Worm (Caenorhabditis elegans) whole organism, young adult: Measurements from ENCODE around the gene cest-4.

Experiments used
- B0261.1 ChIP-seq: sonication (generic microtip); optimal IDR thresholded peaks from 2 replicates; lab custom pipeline; 2016; ENCODE audit warnings: mild to moderate bottlenecking, missing genetic modification characterization, moderate library complexity, missing compliant biosample characterization
- K12H6.12 ChIP-seq: fragments of 200-800 bp; sonication (Bioruptor generic); optimal IDR thresholded peaks from 2 replicates; lab custom pipeline; 2018; ENCODE audit warnings: mild to moderate bottlenecking, missing genetic modification characterization, missing compliant biosample characterization
- T26A5.8 ChIP-seq: sonication (generic microtip); optimal IDR thresholded peaks from 2 replicates; lab custom pipeline; 2016; ENCODE audit warnings: missing genetic modification characterization, missing compliant biosample characterization
- Y67H2A.10 ChIP-seq: fragments of 200-800 bp; sonication (Bioruptor generic); conservative IDR thresholded peaks from 2 replicates; pipeline ENCODE4 v1.3.6; 2022; ENCODE audit warnings: missing genetic modification reagents, missing genetic modification characterization, missing compliant biosample characterization
- Y79H2A.3 ChIP-seq: fragments of 200-800 bp; sonication (Bioruptor generic); conservative IDR thresholded peaks from 2 replicates; pipeline ENCODE4 v1.3.6; 2022; ENCODE audit warnings: missing genetic modification reagents, missing genetic modification characterization, missing compliant biosample characterization
- Y95B8A.8 ChIP-seq: fragments of 200-800 bp; sonication (Bioruptor generic); IDR thresholded peaks from 2 replicates; pipeline ENCODE4 v1.3.6; 2022; ENCODE audit warnings: missing genetic modification reagents, missing genetic modification characterization, missing compliant biosample characterization
- athp-1 ChIP-seq: sonication (generic microtip); optimal IDR thresholded peaks from 2 replicates; lab custom pipeline; 2017; ENCODE audit warnings: mild to moderate bottlenecking, missing genetic modification characterization, missing compliant biosample characterization
- ccch-3 ChIP-seq: fragments of 200-800 bp; sonication (Bioruptor generic); optimal IDR thresholded peaks from 2 replicates; lab custom pipeline; 2018; ENCODE audit warnings: mild to moderate bottlenecking, missing genetic modification characterization, missing compliant biosample characterization
- cebp-1 ChIP-seq, 2 experiments: fragments of 200-800 bp in 1 of 2; sonication (Bioruptor generic) in 1 of 2; sonication (generic microtip) in 1 of 2; IDR thresholded peaks in 1 of 2; optimal IDR thresholded peaks in 1 of 2; 2 replicates each; pipeline versions ENCODE4 v1.3.6 to Lab custom; 2017 to 2022; ENCODE audit warnings: missing compliant biosample characterization in 2 of 2, missing genetic modification characterization in 2 of 2, mild to moderate bottlenecking in 1 of 2, missing genetic modification reagents in 1 of 2, moderate library complexity in 1 of 2
- ceh-100 ChIP-seq: fragments of 200-800 bp; sonication (Bioruptor generic); IDR thresholded peaks from 2 replicates; pipeline ENCODE4 v1.3.6; 2022; ENCODE audit warnings: missing genetic modification reagents, missing genetic modification characterization, missing compliant biosample characterization
- ceh-40 ChIP-seq: fragments of 200-800 bp; sonication (Bioruptor generic); IDR thresholded peaks from 2 replicates; pipeline ENCODE4 v1.3.6; 2022; ENCODE audit warnings: missing genetic modification characterization, missing compliant biosample characterization
- ceh-58 ChIP-seq: fragments of 200-800 bp; sonication (Bioruptor generic); IDR thresholded peaks from 2 replicates; pipeline ENCODE4 v1.3.6; 2022; ENCODE audit warnings: missing genetic modification characterization, missing compliant biosample characterization
- ceh-79 ChIP-seq: sonication (generic microtip); optimal IDR thresholded peaks from 2 replicates; lab custom pipeline; 2017; ENCODE audit warnings: mild to moderate bottlenecking, missing genetic modification characterization, missing compliant biosample characterization
- die-1 ChIP-seq: sonication (generic microtip); optimal IDR thresholded peaks from 2 replicates; lab custom pipeline; 2016; ENCODE audit warnings: missing genotype, mild to moderate bottlenecking, missing genetic modification characterization, missing compliant biosample characterization
- dpl-1 ChIP-seq: fragments of 150-350 bp; optimal IDR thresholded peaks from 2 replicates; lab custom pipeline; 2014; ENCODE audit warnings: missing biosample characterization, missing genetic modification reagents, missing genetic modification characterization
- egl-44 ChIP-seq: fragments of 200-800 bp; sonication (Bioruptor generic); IDR thresholded peaks from 2 replicates; pipeline ENCODE4 v1.3.6; 2022; ENCODE audit warnings: missing genetic modification reagents, missing genetic modification characterization, missing compliant biosample characterization
- fkh-3 ChIP-seq: sonication (generic microtip); optimal IDR thresholded peaks from 2 replicates; lab custom pipeline; 2016; ENCODE audit warnings: mild to moderate bottlenecking, missing genetic modification characterization, missing compliant biosample characterization
- him-1 ChIP-seq: sonication (generic microtip); optimal IDR thresholded peaks from 2 replicates; lab custom pipeline; 2016; ENCODE audit warnings: missing genotype, missing genetic modification reagents, missing genetic modification characterization, missing compliant biosample characterization
- hlh-12 ChIP-seq: sonication (generic microtip); optimal IDR thresholded peaks from 2 replicates; lab custom pipeline; 2016; ENCODE audit warnings: missing genetic modification characterization, missing compliant biosample characterization
- hmg-1.2 ChIP-seq: fragments of 200-800 bp; sonication (Bioruptor generic); IDR thresholded peaks from 2 replicates; pipeline ENCODE4 v1.3.6; 2022; ENCODE audit warnings: missing genetic modification reagents, missing genetic modification characterization, missing compliant biosample characterization
- hmg-20 ChIP-seq: fragments of 200-800 bp; sonication (Bioruptor generic); IDR thresholded peaks from 2 replicates; pipeline ENCODE4 v1.3.6; 2022; ENCODE audit warnings: missing genetic modification reagents, missing genetic modification characterization, missing compliant biosample characterization
- hsf-1 ChIP-seq: fragments of 200-800 bp; sonication (Bioruptor generic); IDR thresholded peaks from 2 replicates; pipeline ENCODE4 v1.3.6; 2022; ENCODE audit warnings: missing genetic modification reagents, missing genetic modification characterization, missing compliant biosample characterization
- let-607 ChIP-seq, 2 experiments: fragments of 200-800 bp in 1 of 2; sonication (Bioruptor generic) in 1 of 2; sonication (generic microtip) in 1 of 2; optimal IDR thresholded peaks; 2 replicates each; lab custom pipeline; 2016 to 2018; ENCODE audit warnings: mild to moderate bottlenecking in 2 of 2, missing compliant biosample characterization in 2 of 2, missing genetic modification characterization in 2 of 2, moderate library complexity in 2 of 2, missing genotype in 1 of 2
- lin-35 ChIP-seq, 3 experiments: fragments of 150-350 bp in 2 of 3; sonication (generic microtip) in 1 of 3; optimal IDR thresholded peaks; 2 replicates each; lab custom pipeline; 2014 to 2018; ENCODE audit warnings: missing biosample characterization in 3 of 3, missing genetic modification characterization in 3 of 3, missing genetic modification reagents in 3 of 3
- lin-40 ChIP-seq: sonication (generic microtip); optimal IDR thresholded peaks from 2 replicates; lab custom pipeline; 2016; ENCODE audit warnings: missing genetic modification characterization, mild to moderate bottlenecking, missing compliant biosample characterization, missing genotype, missing genetic modification reagents
- lir-1 ChIP-seq: fragments of 200-800 bp; sonication (Bioruptor generic); conservative IDR thresholded peaks from 2 replicates; pipeline ENCODE4 v1.3.6; 2022; ENCODE audit warnings: missing genetic modification reagents, missing genetic modification characterization, missing compliant biosample characterization
- mcd-1 ChIP-seq: fragments of 200-800 bp; sonication (Bioruptor generic); IDR thresholded peaks from 2 replicates; pipeline ENCODE4 v1.3.6; 2022; ENCODE audit warnings: missing genetic modification reagents, missing genetic modification characterization, missing compliant biosample characterization
- mel-28 ChIP-seq: sonication (generic microtip); optimal IDR thresholded peaks from 2 replicates; lab custom pipeline; 2016; ENCODE audit warnings: borderline replicate concordance, mild to moderate bottlenecking, missing genetic modification characterization, missing compliant biosample characterization
- mes-4 ChIP-seq: sonication (generic microtip); optimal IDR thresholded peaks from 2 replicates; lab custom pipeline; 2016; ENCODE audit warnings: missing genotype, missing genetic modification characterization, missing compliant biosample characterization
- nfya-1 ChIP-seq: sonication (generic microtip); optimal IDR thresholded peaks from 2 replicates; lab custom pipeline; 2017; ENCODE audit warnings: antibody characterized with exemption, missing compliant biosample characterization, missing genetic modification characterization, borderline replicate concordance; ENCODE audit not compliant: insufficient read depth
- nfya-2 ChIP-seq: fragments of 200-800 bp; sonication (Bioruptor generic); IDR thresholded peaks from 2 replicates; pipeline ENCODE4 v1.3.6; 2022; ENCODE audit warnings: missing genetic modification reagents, missing genetic modification characterization, missing compliant biosample characterization
- nfyb-1 ChIP-seq: fragments of 200-800 bp; sonication (Bioruptor generic); IDR thresholded peaks from 2 replicates; pipeline ENCODE4 v1.3.6; 2022; ENCODE audit warnings: missing genetic modification reagents, missing genetic modification characterization, missing compliant biosample characterization
- nhr-179 ChIP-seq: sonication (generic microtip); optimal IDR thresholded peaks from 2 replicates; lab custom pipeline; 2016; ENCODE audit warnings: mild to moderate bottlenecking, missing genetic modification characterization, missing compliant biosample characterization
- nhr-27 ChIP-seq: fragments of 200-800 bp; sonication (Bioruptor generic); optimal IDR thresholded peaks from 2 replicates; lab custom pipeline; 2018; ENCODE audit warnings: mild to moderate bottlenecking, missing genetic modification characterization, moderate library complexity, missing compliant biosample characterization
- nhr-90 ChIP-seq: sonication (generic microtip); optimal IDR thresholded peaks from 2 replicates; lab custom pipeline; 2016; ENCODE audit warnings: missing genotype, mild to moderate bottlenecking, missing genetic modification characterization, missing compliant biosample characterization
- rcor-1 ChIP-seq: fragments of 200-800 bp; sonication (Bioruptor generic); IDR thresholded peaks from 2 replicates; pipeline ENCODE4 v1.3.6; 2022; ENCODE audit warnings: missing genetic modification reagents, missing genetic modification characterization, missing compliant biosample characterization
- rec-8 ChIP-seq, 2 experiments: sonication (generic microtip); optimal IDR thresholded peaks; 2 replicates each; lab custom pipeline; 2016; ENCODE audit warnings: mild to moderate bottlenecking in 2 of 2, missing genetic modification characterization in 2 of 2, missing genetic modification reagents in 2 of 2, missing genotype in 2 of 2, missing biosample characterization in 1 of 2, missing compliant biosample characterization in 1 of 2, moderate library complexity in 1 of 2
- repo-1 ChIP-seq: sonication (generic microtip); optimal IDR thresholded peaks from 2 replicates; lab custom pipeline; 2017; ENCODE audit warnings: mild to moderate bottlenecking, missing genetic modification characterization, missing compliant biosample characterization
- sdz-38 ChIP-seq: sonication (generic microtip); optimal IDR thresholded peaks from 2 replicates; lab custom pipeline; 2016; ENCODE audit warnings: missing genotype, missing genetic modification characterization, missing compliant biosample characterization
- snpc-3.4 ChIP-seq: sonication (generic microtip); optimal IDR thresholded peaks from 2 replicates; lab custom pipeline; 2017; ENCODE audit warnings: missing genetic modification characterization, mild to moderate bottlenecking, missing compliant biosample characterization, antibody characterized with exemption, moderate library complexity, missing genotype, missing genetic modification reagents
- somi-1 ChIP-seq: fragments of 200-800 bp; sonication (Bioruptor generic); optimal IDR thresholded peaks from 2 replicates; lab custom pipeline; 2018; ENCODE audit warnings: mild to moderate bottlenecking, missing genetic modification characterization, missing compliant biosample characterization
- tbp1 ChIP-seq: fragments of 200-800 bp; sonication (Bioruptor generic); optimal IDR thresholded peaks from 2 replicates; lab custom pipeline; 2018; ENCODE audit warnings: mild to moderate bottlenecking, missing genetic modification characterization, missing compliant biosample characterization
- unc-130 ChIP-seq: sonication (generic microtip); optimal IDR thresholded peaks from 2 replicates; lab custom pipeline; 2016; ENCODE audit warnings: missing genetic modification reagents, missing genetic modification characterization, missing compliant biosample characterization
- ztf-28 ChIP-seq: fragments of 200-800 bp; sonication (Bioruptor generic); IDR thresholded peaks from 2 replicates; pipeline ENCODE4 v1.3.6; 2022; ENCODE audit warnings: missing genetic modification reagents, missing genetic modification characterization, missing compliant biosample characterization
- ztf-3 ChIP-seq: fragments of 200-800 bp; sonication (Bioruptor generic); optimal IDR thresholded peaks from 2 replicates; lab custom pipeline; 2018; ENCODE audit warnings: mild to moderate bottlenecking, missing genetic modification characterization, missing compliant biosample characterization

The cest-4 gene

ce11 chrIV:6756374-6756773, 45.8 kb downstream of the cest-4 start (continued):
- TF ChIP-seq B0261.1 (tag; lab: Kevin White, UChicago): peak; percentile 11
- TF ChIP-seq T26A5.8 (tag; lab: Kevin White, UChicago): no peak
- peak; percentile 89 for TF ChIP-seq mcd-1 (GFP tag; lab: Robert Waterston, UW)
- TF ChIP-seq Y67H2A.10: peak; percentile 80
- no peak for TF ChIP-seq sdz-38 (tag; lab: Kevin White, UChicago)
- TF ChIP-seq fkh-3 (tag; lab: Kevin White, UChicago): no peak
- peak; percentile 81 for TF ChIP-seq lin-40 (tag; lab: Kevin White, UChicago)
- TF ChIP-seq dpl-1 (GFP tag; lab: Kevin White, UChicago): peak; percentile 98
- TF ChIP-seq hmg-20 (GFP tag; lab: Robert Waterston, UW): peak; percentile 87
- TF ChIP-seq rec-8 (tag; optimal IDR thresholded peaks at IDR 0.05; lab: Kevin White, UChicago): peak; percentile 14 to 65
- no peak for TF ChIP-seq mes-4 (tag; lab: Kevin White, UChicago)
- peak in 1 of 2 experiments; percentile 67 for TF ChIP-seq let-607 (tag; optimal IDR thresholded peaks at IDR 0.05; lab: Kevin White, UChicago)
- TF ChIP-seq cebp-1 (GFP tag; IDR thresholded peaks at IDR 0.05; lab: Robert Waterston, UW): peak; percentile 92
- TF ChIP-seq cebp-1 (tag; optimal IDR thresholded peaks at IDR 0.05; lab: Kevin White, UChicago): peak; percentile 98
- TF ChIP-seq ceh-79 (tag; lab: Kevin White, UChicago): no peak
- peak; percentile 70; the same call in 1 of the 2 replicates for TF ChIP-seq egl-44 (GFP tag; lab: Robert Waterston, UW)
- TF ChIP-seq nfya-1 (tag; lab: Kevin White, UChicago): no peak
- TF ChIP-seq ztf-28: no peak
- TF ChIP-seq unc-130: peak; percentile 94
- no peak for TF ChIP-seq nfya-2 (GFP tag; lab: Robert Waterston, UW)
- peak; percentile 75 for TF ChIP-seq tbp1 (GFP tag; lab: Kevin White, UChicago)
- TF ChIP-seq die-1 (tag; lab: Kevin White, UChicago): peak; percentile 77
- TF ChIP-seq repo-1 (tag; lab: Kevin White, UChicago): peak; percentile 70
- TF ChIP-seq mel-28 (tag; lab: Kevin White, UChicago): peak; percentile 44
- no peak for TF ChIP-seq nhr-27 (tag; lab: Kevin White, UChicago)
- peak; percentile 40 to 92 (median 90) for TF ChIP-seq lin-35 (GFP tag; optimal IDR thresholded peaks at IDR 0.05; lab: Kevin White, UChicago)
- TF ChIP-seq lir-1 (GFP tag; lab: Robert Waterston, UW): peak; percentile 85
- peak; percentile 87 for TF ChIP-seq hmg-1.2 (GFP tag; lab: Robert Waterston, UW)
- peak; percentile 96 for TF ChIP-seq rcor-1 (GFP tag; lab: Robert Waterston, UW)
- TF ChIP-seq nhr-179 (tag; lab: Kevin White, UChicago): no peak

- peak; percentile 27 for TF ChIP-seq K12H6.12 (tag; lab: Kevin White, UChicago)
- no peak for TF ChIP-seq cebp-1 (GFP tag; IDR thresholded peaks at IDR 0.05; lab: Robert Waterston, UW)
- TF ChIP-seq cebp-1 (tag; optimal IDR thresholded peaks at IDR 0.05; lab: Kevin White, UChicago): peak; percentile 54
- TF ChIP-seq hsf-1: peak; percentile 41; the same call in 1 of the 2 replicates
- TF ChIP-seq ztf-3 (GFP tag; lab: Kevin White, UChicago): no peak
- peak; percentile 60 for TF ChIP-seq somi-1 (GFP tag; lab: Kevin White, UChicago)
These were observed 50.9 kb downstream of the cest-4 start for ce11 chrIV:6751213-6751612.

- TF ChIP-seq mes-4 (tag; lab: Kevin White, UChicago) (no peak), Y79H2A.3 (GFP tag; lab: Robert Waterston, UW) (no peak), athp-1 (no peak), snpc-3.4 (tag; lab: Kevin White, UChicago) (no peak), nhr-90 (no peak), egl-44 (GFP tag; lab: Robert Waterston, UW) (no peak), sdz-38 (tag; lab: Kevin White, UChicago) (no peak), hlh-12 (tag; lab: Kevin White, UChicago) (no peak), ceh-100 (GFP tag; lab: Robert Waterston, UW) (no peak), hsf-1 (no peak), nfyb-1 (no peak), ztf-3 (GFP tag; lab: Kevin White, UChicago) (no peak), ccch-3 (GFP tag; lab: Kevin White, UChicago) (no peak), him-1 (tag; lab: Kevin White, UChicago) (no peak), ceh-58 (GFP tag; lab: Robert Waterston, UW) (no peak), ceh-40 (GFP tag; lab: Robert Waterston, UW) (no peak), unc-130 (no peak), Y95B8A.8 (GFP tag; lab: Robert Waterston, UW) (no peak)
These were observed 52.0 kb downstream of the cest-4 start for ce11 chrIV:6750117-6750516.
